Fruit fly (Drosophila melanogaster) whole organism, embryonic: ENCODE results near the gene CG5079.

ENCODE experiments used
- Abd-B ChIP-seq: fragments of 200-800 bp; sonication (Bioruptor generic); optimal IDR thresholded peaks from 2 replicates; lab custom pipeline; 2018; ENCODE audit warnings: missing biosample characterization, mild to moderate bottlenecking, missing genetic modification characterization, moderate library complexity
- Aef1 ChIP-seq: fragments of 200-800 bp; sonication (Bioruptor generic); IDR thresholded peaks from 3 replicates; pipeline ENCODE4 v1.3.6; 2022; ENCODE audit warnings: missing biosample characterization, missing genetic modification characterization
- Bdp1 ChIP-seq: fragments of 200-800 bp; sonication (Bioruptor generic); optimal IDR thresholded peaks from 3 replicates; lab custom pipeline; 2016; ENCODE audit warnings: missing biosample characterization, missing genetic modification characterization
- Bgb ChIP-seq: fragments of 200-800 bp; sonication (Bioruptor generic); IDR thresholded peaks from 2 replicates; pipeline ENCODE4 v1.3.6; 2022; ENCODE audit warnings: missing biosample characterization, missing genetic modification characterization; ENCODE audit not compliant: partially characterized antibody
- CG12659 ChIP-seq: fragments of 200-800 bp; sonication (Bioruptor generic); optimal IDR thresholded peaks from 3 replicates; lab custom pipeline; 2017; ENCODE audit warnings: mild to moderate bottlenecking, missing biosample characterization, missing genetic modification reagents, missing genetic modification characterization
- CG14014 ChIP-seq: fragments of 200-800 bp; sonication (Bioruptor generic); IDR thresholded peaks from 2 replicates; pipeline ENCODE4 v1.3.6; 2022; ENCODE audit warnings: missing biosample characterization, missing genetic modification characterization
- CG18262 ChIP-seq: fragments of 200-800 bp; optimal IDR thresholded peaks from 3 replicates; lab custom pipeline; 2019; ENCODE audit warnings: missing biosample characterization, mild to moderate bottlenecking, missing genetic modification characterization, moderate library complexity
- CG3163 ChIP-seq: fragments of 200-800 bp; sonication (Bioruptor generic); optimal IDR thresholded peaks from 3 replicates; lab custom pipeline; 2016; ENCODE audit warnings: missing biosample characterization, missing genetic modification characterization
- CG34224 ChIP-seq: fragments of 200-800 bp; sonication (Bioruptor generic); IDR thresholded peaks from 3 replicates; pipeline ENCODE4 v1.3.6; 2022; ENCODE audit warnings: missing biosample characterization, missing genetic modification characterization; ENCODE audit not compliant: partially characterized antibody
- CG3995 ChIP-seq: fragments of 200-800 bp; sonication (Bioruptor generic); optimal IDR thresholded peaks from 3 replicates; lab custom pipeline; 2016; ENCODE audit warnings: missing biosample characterization, missing genetic modification characterization
- CG4328 ChIP-seq: fragments of 200-800 bp; sonication (Bioruptor generic); optimal IDR thresholded peaks from 3 replicates; lab custom pipeline; 2017; ENCODE audit warnings: missing biosample characterization, missing genetic modification reagents, missing genetic modification characterization
- CG6175 ChIP-seq: fragments of 200-800 bp; sonication (Bioruptor generic); IDR thresholded peaks from 3 replicates; pipeline ENCODE4 v1.3.6; 2022; ENCODE audit warnings: missing biosample characterization, missing genetic modification characterization
- CG6791 ChIP-seq: fragments of 200-800 bp; sonication (Bioruptor generic); IDR thresholded peaks from 3 replicates; pipeline ENCODE4 v1.3.6; 2022; ENCODE audit warnings: missing biosample characterization, missing genetic modification characterization; ENCODE audit not compliant: partially characterized antibody
- CG7987 ChIP-seq: fragments of 200-800 bp; sonication (Bioruptor generic); optimal IDR thresholded peaks from 2 replicates; lab custom pipeline; 2018; ENCODE audit warnings: missing biosample characterization, mild to moderate bottlenecking, missing genetic modification characterization, moderate library complexity
- Dek ChIP-seq: fragments of 200-800 bp; sonication (Bioruptor generic); optimal IDR thresholded peaks from 3 replicates; lab custom pipeline; 2019; ENCODE audit warnings: missing biosample characterization, mild to moderate bottlenecking, missing genetic modification characterization, moderate library complexity
- Doc3 ChIP-seq: fragments of 200-800 bp; sonication (Bioruptor generic); IDR thresholded peaks from 3 replicates; pipeline ENCODE4 v1.3.6; 2022; ENCODE audit warnings: missing biosample characterization, missing genetic modification characterization; ENCODE audit not compliant: partially characterized antibody
- Drgx ChIP-seq: fragments of 200-800 bp; sonication (Bioruptor generic); IDR thresholded peaks from 2 replicates; pipeline ENCODE4 v1.3.6; 2022; ENCODE audit warnings: missing biosample characterization, missing genetic modification characterization
- ERR ChIP-seq: fragments of 200-800 bp; sonication (Bioruptor generic); optimal IDR thresholded peaks from 2 replicates; lab custom pipeline; 2016; ENCODE audit warnings: missing biosample characterization, missing genetic modification characterization
- Eip74EF ChIP-seq, 2 experiments: fragments of 200-800 bp in 1 of 2; fragments of >200 bp in 1 of 2; sonication (Bioruptor generic) in 1 of 2; optimal IDR thresholded peaks; 2 replicates each; lab custom pipeline; 2017 to 2019; ENCODE audit warnings: missing biosample characterization in 2 of 2, missing genetic modification characterization in 2 of 2, mild to moderate bottlenecking in 1 of 2, moderate library complexity in 1 of 2
- HmgD ChIP-seq: fragments of 200-800 bp; sonication (Bioruptor generic); optimal IDR thresholded peaks from 3 replicates; lab custom pipeline; 2016; ENCODE audit warnings: missing biosample characterization, missing genetic modification characterization
- Hmx ChIP-seq: fragments of 200-800 bp; sonication (Bioruptor generic); optimal IDR thresholded peaks from 2 replicates; lab custom pipeline; 2016; ENCODE audit warnings: missing biosample characterization, missing genetic modification characterization
- Hr78 ChIP-seq, 2 experiments: fragments of 200-800 bp in 1 of 2; fragments of >200 bp in 1 of 2; sonication (Bioruptor generic) in 1 of 2; optimal IDR thresholded peaks; 2 replicates each; lab custom pipeline; 2017 to 2019; ENCODE audit warnings: missing biosample characterization in 2 of 2, missing genetic modification characterization in 2 of 2, mild to moderate bottlenecking in 1 of 2, moderate library complexity in 1 of 2
- Hsf ChIP-seq: fragments of 200-800 bp; sonication (Bioruptor generic); optimal IDR thresholded peaks from 3 replicates; lab custom pipeline; 2016; ENCODE audit warnings: missing biosample characterization, missing genetic modification characterization
- Kr ChIP-seq: fragments of 200-800 bp; sonication (Bioruptor generic); optimal IDR thresholded peaks from 2 replicates; lab custom pipeline; 2017; ENCODE audit warnings: missing biosample characterization, mild to moderate bottlenecking, missing genetic modification characterization
- Med ChIP-seq: fragments of 200-800 bp; sonication (Bioruptor generic); peaks from one replicate; lab custom pipeline; 2016; ENCODE audit warnings: missing biosample characterization, missing genetic modification characterization, mild to moderate bottlenecking, inconsistent platforms, moderate library complexity
- NFAT ChIP-seq: fragments of 200-800 bp; sonication (Bioruptor generic); IDR thresholded peaks from 2 replicates; pipeline ENCODE4 v1.3.6; 2022; ENCODE audit warnings: missing biosample characterization, missing genetic modification characterization
- Spps ChIP-seq: fragments of 200-800 bp; sonication (Bioruptor generic); optimal IDR thresholded peaks from 2 replicates; lab custom pipeline; 2018; ENCODE audit warnings: missing biosample characterization, mild to moderate bottlenecking, missing genetic modification characterization
- bcd ChIP-seq: fragments of 200-800 bp; sonication (Bioruptor generic); optimal IDR thresholded peaks from 2 replicates; lab custom pipeline; 2017; ENCODE audit warnings: missing biosample characterization, mild to moderate bottlenecking, missing genetic modification characterization
- chinmo ChIP-seq: fragments of 200-800 bp; sonication (Bioruptor generic); IDR thresholded peaks from 4 replicates; pipeline ENCODE4 v1.3.6; 2022; ENCODE audit warnings: missing biosample characterization, missing genetic modification characterization; ENCODE audit not compliant: partially characterized antibody
- ci ChIP-seq: fragments of 200-800 bp; sonication (Bioruptor generic); IDR thresholded peaks from 3 replicates; pipeline ENCODE4 v1.3.6; 2022; ENCODE audit warnings: missing biosample characterization, missing genetic modification characterization
- dysf ChIP-seq: fragments of 200-800 bp; sonication (Bioruptor generic); IDR thresholded peaks from 3 replicates; pipeline ENCODE4 v1.3.6; 2022; ENCODE audit warnings: missing biosample characterization, missing genetic modification characterization
- gcm ChIP-seq: fragments of 200-800 bp; sonication (Bioruptor generic); optimal IDR thresholded peaks from 2 replicates; lab custom pipeline; 2019; ENCODE audit warnings: missing biosample characterization, mild to moderate bottlenecking, missing genetic modification characterization, moderate library complexity
- grau ChIP-seq: fragments of 200-800 bp; optimal IDR thresholded peaks from 3 replicates; lab custom pipeline; 2019; ENCODE audit warnings: missing biosample characterization, mild to moderate bottlenecking, missing genetic modification characterization, moderate library complexity
- gro ChIP-seq: fragments of 200-800 bp; sonication (Bioruptor generic); optimal IDR thresholded peaks from 2 replicates; lab custom pipeline; 2016; ENCODE audit warnings: missing biosample characterization, missing genetic modification characterization
- h ChIP-seq: fragments of >200 bp; optimal IDR thresholded peaks from 2 replicates; lab custom pipeline; 2017
- jumu ChIP-seq: fragments of 200-800 bp; sonication (Bioruptor generic); optimal IDR thresholded peaks from 3 replicates; lab custom pipeline; 2016; ENCODE audit warnings: missing biosample characterization, missing genetic modification characterization
- mirr ChIP-seq: fragments of 200-800 bp; sonication (Bioruptor generic); optimal IDR thresholded peaks from 3 replicates; lab custom pipeline; 2018; ENCODE audit warnings: missing biosample characterization, mild to moderate bottlenecking, missing genetic modification characterization
- oc ChIP-seq: fragments of 200-800 bp; sonication (Bioruptor generic); optimal IDR thresholded peaks from 2 replicates; lab custom pipeline; 2018; ENCODE audit warnings: missing biosample characterization, mild to moderate bottlenecking, missing genetic modification characterization, moderate library complexity
- pb ChIP-seq: fragments of 200-800 bp; sonication (Bioruptor generic); optimal IDR thresholded peaks from 3 replicates; lab custom pipeline; 2016; ENCODE audit warnings: missing biosample characterization, missing genetic modification characterization
- pho ChIP-seq: fragments of 200-800 bp; sonication (Bioruptor generic); optimal IDR thresholded peaks from 2 replicates; lab custom pipeline; 2016; ENCODE audit warnings: missing biosample characterization, missing genetic modification characterization
- ranshi ChIP-seq: fragments of 200-800 bp; sonication (Bioruptor generic); IDR thresholded peaks from 2 replicates; pipeline ENCODE4 v1.3.6; 2022; ENCODE audit warnings: missing biosample characterization, missing genetic modification characterization
- sens ChIP-seq: fragments of 200-800 bp; sonication (Bioruptor generic); peaks from one replicate; lab custom pipeline; 2016; ENCODE audit warnings: missing biosample characterization, missing genetic modification characterization
- sens-2 ChIP-seq: fragments of 200-800 bp; sonication (Bioruptor generic); IDR thresholded peaks from 2 replicates; pipeline ENCODE4 v1.3.6; 2022; ENCODE audit warnings: missing biosample characterization, missing genetic modification characterization
- sob ChIP-seq: fragments of 200-800 bp; sonication (Bioruptor generic); IDR thresholded peaks from 2 replicates; pipeline ENCODE4 v1.3.6; 2022; ENCODE audit warnings: missing biosample characterization, missing genetic modification characterization
- sug ChIP-seq: fragments of 200-800 bp; optimal IDR thresholded peaks from 2 replicates; lab custom pipeline; 2019; ENCODE audit warnings: missing biosample characterization, mild to moderate bottlenecking, missing genetic modification characterization, moderate library complexity
- vvl ChIP-seq: fragments of 200-800 bp; sonication (Bioruptor generic); IDR thresholded peaks from 2 replicates; pipeline ENCODE4 v1.3.6; 2022; ENCODE audit warnings: missing biosample characterization, missing genetic modification characterization
- zfh2 ChIP-seq: fragments of 200-800 bp; sonication (Bioruptor generic); optimal IDR thresholded peaks from 2 replicates; lab custom pipeline; 2016; ENCODE audit warnings: missing biosample characterization, missing genetic modification characterization

CG5079 gene

DNA sequence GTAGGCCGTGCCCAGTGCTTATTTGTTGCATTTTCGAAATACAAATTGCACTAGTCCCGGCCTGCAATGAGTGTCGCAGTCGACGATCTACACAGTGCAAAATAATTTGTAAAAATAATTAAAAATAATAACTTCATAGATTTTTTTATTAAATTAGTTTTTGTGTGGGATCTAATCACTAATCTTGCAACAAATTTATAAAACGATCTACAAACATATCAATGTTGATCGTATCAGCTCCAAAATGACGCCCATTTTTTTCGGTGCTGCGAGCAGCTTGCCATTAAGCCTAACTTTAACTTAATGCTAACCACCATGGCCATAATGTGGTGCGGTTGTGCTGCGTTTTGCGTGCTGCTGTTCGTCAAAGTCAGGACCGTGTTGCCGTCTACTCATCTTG, 37.9 kb downstream of the CG5079 start (continued):
- TF ChIP-seq CG18262 (tag; lab: Kevin White, UChicago) (peak; percentile 22), Kr (GFP tag; lab: Kevin White, UChicago) (no peak), Bdp1 (no peak), vvl (0 out of 2 replicates have a peak, but pooled peaks have one; percentile 10), sens (GFP tag; lab: Kevin White, UChicago) (peak; percentile 27), Doc3 (no peak), CG3163 (GFP tag; lab: Kevin White, UChicago) (no peak), CG4328 (GFP tag; lab: Kevin White, UChicago) (no peak), Eip74EF (GFP tag; optimal IDR thresholded peaks at IDR 0.05; lab: Kevin White, UChicago) (no peak), Aef1 (GFP tag; lab: Robert Waterston, UW) (no peak), sens-2 (GFP tag; lab: Robert Waterston, UW) (0 out of 2 replicates have a peak, but pooled peaks have one; percentile 28), grau (tag; lab: Kevin White, UChicago) (peak; percentile 16)
- TF ChIP-seq, all 482 proteins: peak for 50

dm6 chr3R:25652066-25652720, 38.7 kb downstream of the CG5079 start:
- TF ChIP-seq bcd (peak; percentile 49), sug (peak; percentile 6), Dek (tag; lab: Kevin White, UChicago) (peak; percentile 5), CG34224 (GFP tag; lab: Robert Waterston, UW) (peak; percentile 20; the same call in 1 of the 3 replicates), jumu (GFP tag; lab: Kevin White, UChicago) (no peak), dysf (GFP tag; lab: Robert Waterston, UW) (0 out of 3 replicates have a peak, but pooled peaks have one; percentile 7), CG12659 (GFP tag; lab: Kevin White, UChicago) (peak; percentile 18), CG7987 (GFP tag; lab: Kevin White, UChicago) (peak; percentile 15), pho (GFP tag; lab: Kevin White, UChicago) (no peak), Drgx (peak; percentile 42; the same call in 1 of the 2 replicates), Spps (tag; lab: Kevin White, UChicago) (no peak), Hr78 (GFP tag; optimal IDR thresholded peaks at IDR 0.05; lab: Kevin White, UChicago) (peak in 1 of 2 experiments; percentile 99), gcm (no peak), h (no peak), NFAT (GFP tag; lab: Robert Waterston, UW) (0 out of 2 replicates have a peak, but pooled peaks have one; percentile 5), ci (no peak; the same call in 2 of the 3 replicates), oc (peak; percentile 71), CG6791 (GFP tag; lab: Robert Waterston, UW) (peak; percentile 66), sob (0 out of 2 replicates have a peak, but pooled peaks have one; percentile 23), ERR (GFP tag; lab: Kevin White, UChicago) (peak; percentile 25), pb (GFP tag; lab: Kevin White, UChicago) (peak; percentile 5), Hmx (GFP tag; lab: Kevin White, UChicago) (no peak), vvl (peak; percentile 7; the same call in 1 of the 2 replicates), HmgD (no peak), mirr (GFP tag; lab: Kevin White, UChicago) (peak; percentile 68), CG14014 (GFP tag; lab: Robert Waterston, UW) (peak; percentile 34; the same call in 1 of the 2 replicates), ranshi (no peak), CG3163 (GFP tag; lab: Kevin White, UChicago) (peak; percentile 5), chinmo (peak; percentile 82; the same call in 3 of the 4 replicates), gro (GFP tag; lab: Kevin White, UChicago) (no peak), Hsf (GFP tag; lab: Kevin White, UChicago) (no peak), CG3995 (GFP tag; lab: Kevin White, UChicago) (peak; percentile 41), Med (peak; percentile 81), Abd-B (peak; percentile 61), Bgb (peak; percentile 38; the same call in 1 of the 2 replicates), CG6175 (GFP tag; lab: Robert Waterston, UW) (peak; percentile 68; the same call in 1 of the 3 replicates), zfh2 (GFP tag; lab: Kevin White, UChicago) (no peak)
